Fruit fly (Drosophila melanogaster): Measurements from ENCODE around the gene CG45101.
A peak's percentile ranks its signal among the peaks of the same experiment; 100 is the strongest.

Gene CG45101

DNA sequence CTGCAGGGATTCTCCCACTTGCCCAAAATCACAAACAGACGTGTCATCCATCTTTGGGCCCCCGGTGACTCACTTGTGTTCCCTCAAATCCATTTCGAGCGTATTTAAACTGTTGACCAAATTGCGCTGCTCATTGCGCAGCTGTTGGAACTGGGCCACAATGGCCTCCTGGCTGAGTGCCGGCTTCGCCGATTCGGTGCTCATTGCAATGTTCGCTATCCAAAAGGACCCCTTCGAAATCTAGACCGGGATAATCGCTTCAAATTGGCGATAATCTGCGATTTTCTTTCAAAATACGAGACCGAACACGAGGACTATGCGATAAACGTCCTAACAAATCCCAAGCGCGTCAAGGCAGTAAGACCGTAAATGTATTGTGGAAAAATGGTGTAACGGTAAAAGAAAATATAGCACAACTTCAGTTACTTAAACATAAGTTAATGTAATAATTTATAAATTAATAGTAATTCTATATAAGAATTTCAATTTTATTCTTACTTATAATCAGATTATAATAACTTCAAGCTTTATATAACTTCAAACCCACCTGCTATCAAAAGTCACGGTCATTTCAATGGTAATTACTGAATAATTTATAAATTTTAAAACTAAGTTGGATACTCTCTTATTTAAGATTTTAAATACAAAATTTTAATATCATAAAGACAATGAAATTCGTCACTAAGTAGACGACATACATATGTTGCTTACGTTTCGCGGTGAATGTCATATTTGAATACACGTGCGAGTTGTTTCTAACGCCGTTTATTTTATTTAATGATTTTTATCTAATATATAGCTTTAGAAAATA, 9.5 kb downstream of the CG45101 start, which contains the start of the genes Pfdn2 and Noc1 (continued):
- peak; percentile 57 for TF ChIP-seq CG8290 (GFP tag; optimal IDR thresholded peaks at IDR 0.05)
- no peak for TF ChIP-seq CG8290 (tag; optimal IDR thresholded peaks at IDR 0.05)
- no peak for TF ChIP-seq Doc2 (GFP tag; IDR thresholded peaks at IDR 0.05)
- TF ChIP-seq CG10565 (GFP tag; optimal IDR thresholded peaks at IDR 0.05), result no peak
- TF ChIP-seq CG12219 (GFP tag; optimal IDR thresholded peaks at IDR 0.05), result no peak
- no peak for TF ChIP-seq Dfd (GFP tag; optimal IDR thresholded peaks at IDR 0.05)
- TF ChIP-seq Kr (GFP tag; optimal IDR thresholded peaks at IDR 0.05), result no peak
- TF ChIP-seq dati (GFP tag; IDR thresholded peaks at IDR 0.05), result no peak
- TF ChIP-seq CG18011 (GFP tag; optimal IDR thresholded peaks at IDR 0.05), result no peak
- no peak for TF ChIP-seq pb (GFP tag; optimal IDR thresholded peaks at IDR 0.05)
- TF ChIP-seq tap (tag; optimal IDR thresholded peaks at IDR 0.05), result no peak
- no peak for TF ChIP-seq kah (GFP tag; optimal IDR thresholded peaks at IDR 0.05)
- TF ChIP-seq HLH4C (GFP tag; IDR thresholded peaks at IDR 0.05; ENCODE audit: partially characterized antibody), result no peak
- TF ChIP-seq Xrp1 (GFP tag; IDR thresholded peaks at IDR 0.05), result peak; percentile 48; the same call in 1 of the 2 replicates
- peak; percentile 45 for TF ChIP-seq lilli (GFP tag; optimal IDR thresholded peaks at IDR 0.05)
- no peak for TF ChIP-seq B-H1 (GFP tag; IDR thresholded peaks at IDR 0.05)
- no peak for TF ChIP-seq CkIIα-i1 (GFP tag; IDR thresholded peaks at IDR 0.05)
- TF ChIP-seq CG4854 (GFP tag; optimal IDR thresholded peaks at IDR 0.05), result no peak
- peak; percentile 36; the same call in 1 of the 2 replicates for TF ChIP-seq CG6689 (GFP tag; IDR thresholded peaks at IDR 0.05)
- TF ChIP-seq CG34224 (GFP tag; IDR thresholded peaks at IDR 0.05; ENCODE audit: partially characterized antibody), result no peak
- no peak for TF ChIP-seq ase (GFP tag; IDR thresholded peaks at IDR 0.05)
- TF ChIP-seq CG32767 (GFP tag; IDR thresholded peaks at IDR 0.05), result 0 out of 2 replicates have a peak, but pooled peaks have one; percentile 30
- no peak for TF ChIP-seq CG33213 (GFP tag; optimal IDR thresholded peaks at IDR 0.05)
- no peak for TF ChIP-seq nom (GFP tag; optimal IDR thresholded peaks at IDR 0.05)
- TF ChIP-seq Doc3 (GFP tag; IDR thresholded peaks at IDR 0.05; ENCODE audit: partially characterized antibody), result 0 out of 3 replicates have a peak, but pooled peaks have one; percentile 35
- peak; percentile 66 for TF ChIP-seq CG18262 (tag; optimal IDR thresholded peaks at IDR 0.05)
- no peak for TF ChIP-seq Camta (GFP tag; optimal IDR thresholded peaks at IDR 0.05)
- TF ChIP-seq stwl (tag; optimal IDR thresholded peaks at IDR 0.05), result no peak
- no peak for TF ChIP-seq gt (GFP tag; IDR thresholded peaks at IDR 0.05)
- no peak for TF ChIP-seq CG17186 (GFP tag; optimal IDR thresholded peaks at IDR 0.05)
- TF ChIP-seq sr (GFP tag; IDR thresholded peaks at IDR 0.05), result no peak
- no peak for TF ChIP-seq CG11085 (GFP tag; IDR thresholded peaks at IDR 0.05)
- TF ChIP-seq CG8944 (GFP tag; optimal IDR thresholded peaks at IDR 0.05), result no peak
- TF ChIP-seq CG11504 (tag; optimal IDR thresholded peaks at IDR 0.05), result no peak
- 0 out of 2 replicates have a peak, but pooled peaks have one; percentile 26 for TF ChIP-seq CG3847 (GFP tag; IDR thresholded peaks at IDR 0.05)
- TF ChIP-seq CG2889 (GFP tag; IDR thresholded peaks at IDR 0.05), result no peak
- TF ChIP-seq Gug (GFP tag; IDR thresholded peaks at IDR 0.05), result 0 out of 4 replicates have a peak, but pooled peaks have one; percentile 33
- TF ChIP-seq Hand (GFP tag; optimal IDR thresholded peaks at IDR 0.05), result no peak
- TF ChIP-seq CG15011 (GFP tag; optimal IDR thresholded peaks at IDR 0.05), result no peak
- peak; percentile 54 for TF ChIP-seq CG30020 (tag; optimal IDR thresholded peaks at IDR 0.05)
- peak; percentile 60; the same call in 1 of the 2 replicates for TF ChIP-seq al (GFP tag; IDR thresholded peaks at IDR 0.05)
- TF ChIP-seq CG10959 (GFP tag; IDR thresholded peaks at IDR 0.05), result no peak
- TF ChIP-seq CG16863 (GFP tag; optimal IDR thresholded peaks at IDR 0.05), result no peak
- no peak for TF ChIP-seq CG11398 (GFP tag; optimal IDR thresholded peaks at IDR 0.05)
- TF ChIP-seq vnd (GFP tag; IDR thresholded peaks at IDR 0.05; ENCODE audit: partially characterized antibody), result 0 out of 3 replicates have a peak, but pooled peaks have one; percentile 12
- no peak for TF ChIP-seq CG7556 (GFP tag; optimal IDR thresholded peaks at IDR 0.05)
- no peak for TF ChIP-seq oc (tag; optimal IDR thresholded peaks at IDR 0.05)
- no peak for TF ChIP-seq CG2678 (tag; optimal IDR thresholded peaks at IDR 0.05)
- no peak for TF ChIP-seq emc (GFP tag; optimal IDR thresholded peaks at IDR 0.05)
- peak; percentile 68 for TF ChIP-seq dmrt11E (tag; optimal IDR thresholded peaks at IDR 0.05)

All from whole organism, embryonic.